Worm (Caenorhabditis elegans) whole organism, L4/young adult: ENCODE results near the gene F14H8.4.
"Not testable (repeated sequence)": the region's sequence is repeated elsewhere in the genome, so short reads cannot be mapped to it uniquely, and the experiment has no call there.

Experiments used
- W03F9.2 ChIP-seq: fragments of 150-350 bp; optimal IDR thresholded peaks from 2 replicates; lab custom pipeline; 2014; ENCODE audit warnings: missing biosample characterization, missing genetic modification characterization
- dao-5 ChIP-seq: sonication (generic microtip); optimal IDR thresholded peaks from 2 replicates; lab custom pipeline; 2016; ENCODE audit warnings: missing genotype, missing genetic modification characterization, moderate library complexity, missing compliant biosample characterization
- him-1 ChIP-seq: sonication (generic microtip); optimal IDR thresholded peaks from 2 replicates; lab custom pipeline; 2016; ENCODE audit warnings: missing genotype, missing genetic modification reagents, missing genetic modification characterization, missing compliant biosample characterization

Gene F14H8.4

DNA sequence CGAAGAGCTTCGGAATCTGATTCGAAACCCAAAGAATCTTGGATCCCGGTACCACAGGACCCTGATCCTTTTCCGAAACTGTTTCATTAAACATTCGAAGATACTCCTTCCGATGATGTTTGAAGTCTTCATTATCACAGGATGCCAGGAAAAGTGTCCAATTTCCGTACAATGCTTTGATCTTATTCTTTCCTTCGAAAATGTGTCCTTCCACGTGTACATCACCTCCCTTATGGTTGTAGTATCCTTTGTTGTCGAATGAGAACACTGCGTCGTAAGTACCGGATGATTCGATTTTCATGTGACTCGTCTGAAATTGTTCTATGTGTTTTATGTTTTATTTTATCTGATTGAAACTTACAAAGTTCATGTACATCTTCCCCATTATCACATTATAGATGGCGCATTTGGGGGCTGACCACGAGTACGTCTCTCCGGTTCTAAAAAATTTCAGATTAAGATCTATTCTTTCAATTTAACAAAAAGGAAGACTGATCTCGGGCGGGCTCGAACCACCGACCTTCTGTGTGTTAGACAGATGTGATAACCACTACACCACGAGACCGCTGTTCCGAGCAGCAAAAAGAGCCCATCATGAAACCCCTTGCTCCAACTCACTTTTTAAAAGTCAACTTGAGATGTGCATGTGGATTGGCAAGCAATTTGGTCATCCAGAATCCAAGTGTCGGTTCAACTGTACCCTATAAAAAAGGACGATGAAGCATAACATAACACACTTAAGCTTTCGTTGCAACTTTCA, 10.9 kb upstream of the F14H8.4 start:
- TF ChIP-seq him-1: no peak
- TF ChIP-seq W03F9.2 (tag; lab: Kevin White, UChicago): no peak
- TF ChIP-seq dao-5 (tag; lab: Kevin White, UChicago): no peak

DNA sequence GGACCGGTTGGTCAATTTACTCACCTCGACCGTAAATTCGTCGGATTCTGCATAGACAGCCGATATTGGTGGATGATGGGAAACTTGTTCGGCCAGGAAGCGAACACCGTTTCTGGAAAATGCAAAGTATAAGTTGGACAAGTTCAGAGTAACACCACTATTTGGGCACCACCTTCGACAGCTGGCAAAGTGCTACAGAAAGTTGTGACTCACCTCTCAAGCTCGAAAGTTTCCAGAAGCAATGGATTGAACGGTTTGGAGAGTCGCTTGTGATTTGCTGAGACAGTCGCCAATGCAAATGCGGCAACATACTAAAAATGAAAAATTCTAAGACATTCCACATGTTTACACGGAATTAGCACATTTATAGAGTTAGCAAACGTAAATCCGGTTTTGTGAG, 10.3 kb upstream of the F14H8.4 start:
- no peak for TF ChIP-seq W03F9.2 (tag; lab: Kevin White, UChicago)
- TF ChIP-seq him-1: no peak
- TF ChIP-seq dao-5 (tag; lab: Kevin White, UChicago): no peak

DNA sequence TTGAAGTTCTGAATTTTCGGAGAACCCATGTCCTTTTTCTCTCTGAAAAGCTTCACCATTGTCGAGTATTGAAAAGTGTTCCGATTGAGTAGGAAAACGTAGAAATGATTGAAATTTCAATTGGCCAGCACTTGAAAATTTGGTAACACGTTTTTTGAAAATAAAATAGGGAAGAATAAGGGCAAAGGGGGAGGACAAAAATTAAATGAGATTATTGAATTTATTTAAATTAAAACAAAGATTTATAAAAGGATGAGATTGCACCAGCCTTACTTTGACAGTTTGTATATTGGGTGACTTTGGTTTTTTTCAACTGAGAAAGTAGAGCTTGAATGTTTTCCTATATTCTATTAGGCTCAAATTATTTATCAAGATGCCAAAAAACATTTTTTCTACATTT, 9.5 kb upstream of the F14H8.4 start, which contains the start of gene obr-2:
obr-2 (minus strand) TSS at position 101 of the 400 bp plus-strand sequence.
- TF ChIP-seq dao-5 (tag; lab: Kevin White, UChicago) (no peak), W03F9.2 (tag; lab: Kevin White, UChicago) (no peak), him-1 (no peak)

DNA sequence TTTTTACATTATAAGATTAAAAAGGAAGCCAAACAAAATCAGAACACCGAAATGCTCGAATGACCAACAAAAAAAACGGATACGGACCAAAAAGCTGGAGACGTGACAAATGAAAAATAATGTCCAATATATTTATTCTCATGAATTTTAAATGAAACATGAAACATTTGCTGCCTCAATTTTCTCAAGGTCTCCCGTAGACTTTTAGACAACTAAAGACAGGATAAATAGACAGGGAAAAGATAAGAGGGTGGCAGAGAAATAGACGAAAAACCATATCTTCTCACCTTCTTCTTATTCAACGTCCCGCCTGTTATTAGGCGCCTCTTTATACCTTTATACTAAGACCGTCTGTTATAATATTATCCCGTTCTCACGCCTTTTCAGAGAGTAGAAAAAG, 7.8 kb upstream of the F14H8.4 start:
- TF ChIP-seq him-1 (no peak), W03F9.2 (tag; lab: Kevin White, UChicago) (no peak), dao-5 (tag; lab: Kevin White, UChicago) (no peak)

DNA sequence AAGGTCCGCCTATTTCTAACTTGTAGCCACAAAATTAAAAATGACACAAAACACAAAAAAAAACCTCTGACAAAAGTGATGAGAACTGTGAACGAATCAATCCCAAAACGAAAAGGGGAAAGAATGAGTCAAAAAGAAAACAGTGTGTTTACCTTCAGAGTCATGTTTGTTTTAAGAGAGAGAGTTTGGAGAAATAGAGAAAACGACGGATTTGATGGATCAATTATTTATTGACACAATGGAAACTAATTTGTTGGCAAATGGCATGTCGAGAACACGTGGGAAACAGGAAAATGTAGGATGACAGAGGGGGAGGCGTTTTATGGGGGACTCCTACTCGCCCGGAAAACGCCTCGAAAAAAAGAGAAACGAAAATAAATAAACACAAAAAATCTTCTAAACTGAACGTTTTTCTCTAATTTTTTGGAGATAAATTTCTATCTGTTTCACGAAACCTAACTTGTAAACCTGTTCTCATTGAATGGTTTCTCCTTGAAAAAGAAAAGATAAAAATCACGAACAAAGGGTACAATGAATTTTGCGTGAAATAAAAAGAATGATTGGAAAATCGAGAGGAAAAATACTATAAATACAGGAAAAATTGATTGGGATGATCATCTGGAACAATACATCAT, 6.7 kb upstream of the F14H8.4 start:
- TF ChIP-seq W03F9.2 (tag; lab: Kevin White, UChicago) (no peak), dao-5 (tag; lab: Kevin White, UChicago) (no peak), him-1 (no peak)

DNA sequence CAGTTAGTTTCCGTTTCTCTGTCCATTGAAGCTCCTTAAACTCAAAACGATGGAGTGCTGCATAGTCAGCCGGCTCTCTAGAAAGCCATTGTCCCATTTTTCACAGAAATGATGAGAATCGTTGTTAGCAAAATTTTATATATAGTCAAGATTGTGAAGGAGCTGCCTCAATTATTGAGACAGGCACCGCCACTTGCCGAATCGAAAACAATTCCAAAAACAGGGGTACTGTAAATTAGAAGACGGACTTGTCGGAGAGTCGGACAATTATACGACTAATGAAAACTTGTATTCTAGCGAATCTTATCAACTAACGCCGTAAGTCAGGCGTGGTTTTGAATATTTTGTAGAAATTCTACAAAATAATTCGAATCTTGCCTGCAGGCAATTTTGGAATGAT, 3.4 kb upstream of the F14H8.4 start, which contains the start of gene F14H8.2:
F14H8.2 (minus strand) TSS at position 101 of the 400 bp plus-strand sequence.
- no peak for TF ChIP-seq W03F9.2 (tag; lab: Kevin White, UChicago)
- TF ChIP-seq him-1: no peak
- no peak for TF ChIP-seq dao-5 (tag; lab: Kevin White, UChicago)

DNA sequence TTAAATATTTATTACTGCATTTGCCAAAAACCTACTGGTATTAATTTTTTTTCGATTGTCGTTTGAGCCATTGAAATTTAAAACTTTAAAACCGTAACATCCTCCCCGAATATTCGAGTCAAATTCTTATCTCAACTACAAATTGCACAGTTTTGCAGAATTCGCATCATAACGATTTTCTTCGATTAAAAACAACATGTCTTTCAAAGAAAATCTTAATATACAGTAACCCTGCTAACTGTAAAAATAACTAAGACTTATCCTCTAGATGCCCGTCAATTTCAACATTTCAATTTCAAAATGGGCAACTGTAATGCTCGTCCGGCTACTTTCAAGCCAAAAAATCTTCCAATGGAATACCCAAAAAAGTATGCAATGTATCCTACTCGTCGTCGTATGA, 2.9 kb upstream of the F14H8.4 start, which contains the start of gene F14H8.5:
F14H8.5 (plus strand) TSS at position 301 of the 400 bp plus-strand sequence.
- TF ChIP-seq him-1: no peak
- TF ChIP-seq dao-5 (tag; lab: Kevin White, UChicago): no peak
- no peak for TF ChIP-seq W03F9.2 (tag; lab: Kevin White, UChicago)

DNA sequence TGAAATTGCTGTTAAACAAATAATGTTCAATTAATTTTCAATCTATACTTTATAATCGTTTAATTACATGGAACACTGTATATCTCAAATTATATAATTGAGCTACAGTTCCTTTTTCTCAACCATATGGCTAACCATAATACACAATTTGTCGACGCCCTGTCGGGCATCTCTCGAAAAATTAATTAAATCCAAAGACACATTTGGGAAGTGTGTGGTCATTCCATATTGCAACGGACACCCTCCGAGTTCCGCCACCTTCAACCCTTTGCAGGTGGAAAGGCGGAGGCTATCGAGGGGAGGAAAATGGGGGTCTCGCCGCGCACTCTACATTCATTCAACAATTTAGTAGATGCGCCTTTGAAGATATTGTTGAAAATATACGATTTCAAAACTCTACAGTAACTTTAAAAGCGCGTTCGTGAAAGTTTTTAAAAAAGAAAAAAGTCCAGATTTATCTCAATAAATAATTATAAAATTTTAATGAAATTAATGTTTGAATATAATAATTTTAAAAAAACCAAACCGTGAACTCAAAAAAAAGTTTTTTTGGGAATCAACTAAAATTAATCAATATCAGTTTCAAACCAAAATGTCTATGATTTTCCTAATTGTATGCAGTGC, 5.4 kb downstream of the F14H8.4 start, which contains the start of gene F14H8.8:
F14H8.8 (plus strand) TSS at position 574 of the 624 bp plus-strand sequence.
- TF ChIP-seq dao-5 (tag; lab: Kevin White, UChicago) (no peak), W03F9.2 (tag; lab: Kevin White, UChicago) (no peak)

DNA sequence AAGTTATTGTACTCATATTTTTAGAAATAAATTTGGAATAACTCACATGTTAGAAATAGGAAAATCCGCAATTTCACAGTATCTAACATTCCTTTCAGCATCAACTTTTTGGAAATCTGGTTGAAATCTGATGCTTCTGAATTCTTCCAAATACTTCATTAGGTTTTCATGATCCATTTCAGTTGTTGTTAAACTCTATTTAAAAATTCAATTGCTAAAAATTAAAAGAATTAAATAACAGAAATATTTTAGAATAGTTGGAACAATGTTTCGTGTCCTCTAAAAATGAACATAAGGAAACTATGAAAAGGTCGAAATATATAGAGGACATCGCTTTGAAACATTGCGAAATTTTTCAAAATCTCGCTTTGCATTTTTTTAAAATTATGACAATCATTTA, 7.7 kb downstream of the F14H8.4 start, which contains the start of gene cng-1:
cng-1 (minus strand) TSS at position 101 of the 400 bp plus-strand sequence.
- TF ChIP-seq dao-5 (tag; lab: Kevin White, UChicago); him-1; W03F9.2 (tag; lab: Kevin White, UChicago): not testable (repeated sequence)

DNA sequence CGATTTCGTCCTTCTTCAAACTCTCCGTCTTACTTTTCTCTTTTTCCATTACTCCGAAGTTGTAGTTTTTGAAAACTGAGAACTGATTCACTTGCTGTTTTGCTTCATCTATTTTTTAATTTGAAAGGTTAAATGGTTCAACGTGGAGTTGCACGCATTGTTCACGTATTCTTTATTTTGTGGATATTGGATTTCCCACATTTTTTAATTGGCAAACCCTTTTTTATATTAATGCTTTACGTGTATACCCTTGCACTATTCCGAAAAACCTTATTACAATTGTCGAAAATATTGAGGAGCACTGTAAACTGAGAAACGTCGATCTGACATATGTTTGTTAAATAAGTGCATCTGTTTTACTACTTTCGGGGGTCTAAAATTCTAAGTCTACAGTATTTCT, 13.1 kb downstream of the F14H8.4 start, which contains the start of gene melo-3:
melo-3 (minus strand) TSS at position 101 of the 400 bp plus-strand sequence.
- not testable (repeated sequence) for TF ChIP-seq W03F9.2 (tag; lab: Kevin White, UChicago); dao-5 (tag; lab: Kevin White, UChicago); him-1

DNA sequence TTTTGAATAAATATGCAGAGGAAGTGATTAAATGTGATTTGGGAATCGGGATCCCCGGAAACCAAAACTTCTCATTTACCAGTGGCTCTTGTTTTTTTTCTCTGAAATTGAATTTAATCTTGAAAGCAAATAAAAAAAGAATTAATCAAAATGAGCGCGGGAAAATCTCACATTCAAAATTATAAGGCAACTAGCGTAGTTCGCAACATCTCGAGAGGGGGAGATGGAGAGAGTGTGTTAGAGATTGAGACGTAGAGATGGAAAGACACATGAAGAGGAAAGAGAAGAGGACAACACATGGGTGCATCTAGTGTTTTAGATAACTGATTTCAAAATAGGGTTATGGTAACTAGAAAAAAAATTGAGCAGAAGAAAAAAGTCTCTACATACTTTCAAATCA, 24.5 kb downstream of the F14H8.4 start, which contains the start of gene sdc-3:
sdc-3 (minus strand) TSS at position 101 of the 400 bp plus-strand sequence.
- TF ChIP-seq dao-5 (tag; lab: Kevin White, UChicago) (no peak), W03F9.2 (tag; lab: Kevin White, UChicago) (no peak), him-1 (no peak)

DNA sequence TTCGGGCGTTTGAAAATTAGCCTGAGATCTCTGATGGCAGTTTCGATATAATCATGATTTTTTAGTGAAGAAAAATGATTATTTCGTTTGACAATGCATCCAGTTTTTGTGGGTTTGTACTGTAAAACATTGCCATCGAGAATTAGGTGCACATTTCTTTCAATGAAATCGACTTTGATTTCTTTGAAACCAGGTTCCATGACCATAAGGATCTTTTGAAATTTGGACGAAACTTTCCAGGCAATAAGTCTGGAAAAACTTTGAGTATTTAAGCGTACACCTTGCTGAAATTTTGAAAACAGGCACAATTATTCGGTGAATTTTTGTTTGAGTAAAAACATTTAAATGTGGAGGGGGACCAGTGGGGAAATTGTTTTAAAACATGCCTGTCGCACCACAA, 28.1 kb downstream of the F14H8.4 start:
- TF ChIP-seq dao-5 (tag; lab: Kevin White, UChicago) (no peak), him-1 (no peak), W03F9.2 (tag; lab: Kevin White, UChicago) (no peak)

DNA sequence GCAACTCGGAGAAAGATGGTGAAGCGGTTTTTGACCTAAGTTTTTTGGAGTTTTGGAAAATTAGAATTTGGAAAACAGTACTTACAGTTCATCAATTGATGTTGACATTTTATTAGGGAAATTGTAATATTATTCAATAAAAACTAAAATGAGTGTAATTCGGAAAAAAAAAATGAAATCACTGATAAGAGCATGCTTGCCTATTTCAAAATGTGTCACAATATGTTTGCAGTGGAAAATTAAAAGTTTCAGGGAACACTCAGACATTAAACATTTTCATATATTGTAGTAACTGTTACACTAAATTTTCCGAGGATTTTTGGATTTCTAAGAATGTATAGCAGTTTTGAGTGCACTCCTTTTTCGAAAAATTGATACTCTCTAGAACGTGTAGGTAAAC, 28.7 kb downstream of the F14H8.4 start, which contains the start of the genes fbxa-82 and C25D7.5:
fbxa-82 (minus strand) TSS at position 163 of the 400 bp plus-strand sequence.
C25D7.5 (plus strand) TSS at position 283 of the 400 bp plus-strand sequence.
- no peak for TF ChIP-seq him-1
- no peak for TF ChIP-seq dao-5 (tag; lab: Kevin White, UChicago)
- no peak for TF ChIP-seq W03F9.2 (tag; lab: Kevin White, UChicago)
